Fruit fly (Drosophila melanogaster) whole organism, embryonic: ENCODE results near the gene Zasp66.

Experiments used
- Adf1 ChIP-seq: fragments of 200-800 bp; sonication (Bioruptor generic); IDR thresholded peaks from 2 replicates; pipeline ENCODE4 v1.3.6; 2022; ENCODE audit warnings: missing biosample characterization, missing genetic modification characterization
- Antp ChIP-seq: fragments of 200-800 bp; sonication (Bioruptor generic); optimal IDR thresholded peaks from 3 replicates; lab custom pipeline; 2016; ENCODE audit warnings: missing biosample characterization, missing genetic modification characterization
- Bgb ChIP-seq: fragments of 200-800 bp; sonication (Bioruptor generic); IDR thresholded peaks from 2 replicates; pipeline ENCODE4 v1.3.6; 2022; ENCODE audit warnings: missing biosample characterization, missing genetic modification characterization; ENCODE audit not compliant: partially characterized antibody
- CG10147 ChIP-seq: fragments of 200-800 bp; sonication (Bioruptor generic); optimal IDR thresholded peaks from 2 replicates; lab custom pipeline; 2019; ENCODE audit warnings: missing biosample characterization, mild to moderate bottlenecking, missing genetic modification characterization, moderate library complexity
- CG11696 ChIP-seq: fragments of 200-800 bp; sonication (Bioruptor generic); IDR thresholded peaks from 2 replicates; pipeline ENCODE4 v1.3.6; 2022; ENCODE audit warnings: missing biosample characterization, missing genetic modification characterization
- CG12391 ChIP-seq: fragments of 200-800 bp; sonication (Bioruptor generic); optimal IDR thresholded peaks from 3 replicates; lab custom pipeline; 2018; ENCODE audit warnings: missing biosample characterization, mild to moderate bottlenecking, missing genetic modification characterization, moderate library complexity
- CG12659 ChIP-seq: fragments of 200-800 bp; sonication (Bioruptor generic); optimal IDR thresholded peaks from 3 replicates; lab custom pipeline; 2017; ENCODE audit warnings: mild to moderate bottlenecking, missing biosample characterization, missing genetic modification reagents, missing genetic modification characterization
- CG18476 ChIP-seq: fragments of 200-800 bp; sonication (Bioruptor generic); optimal IDR thresholded peaks from 2 replicates; lab custom pipeline; 2016; ENCODE audit warnings: missing biosample characterization, mild to moderate bottlenecking, missing genetic modification characterization
- CG33557 ChIP-seq: fragments of 200-800 bp; sonication (Bioruptor generic); optimal IDR thresholded peaks from 2 replicates; lab custom pipeline; 2019; ENCODE audit warnings: missing biosample characterization, mild to moderate bottlenecking, missing genetic modification characterization, moderate library complexity
- CG34376 ChIP-seq: fragments of 200-800 bp; sonication (Bioruptor generic); optimal IDR thresholded peaks from 2 replicates; lab custom pipeline; 2018; ENCODE audit warnings: missing biosample characterization, mild to moderate bottlenecking, missing genetic modification characterization
- CG4424 ChIP-seq: fragments of 200-800 bp; sonication (Bioruptor generic); optimal IDR thresholded peaks from 3 replicates; lab custom pipeline; 2016; ENCODE audit warnings: missing biosample characterization, missing genetic modification characterization
- CG4617 ChIP-seq: fragments of 200-800 bp; sonication (Bioruptor generic); optimal IDR thresholded peaks from 3 replicates; lab custom pipeline; 2016; ENCODE audit warnings: missing biosample characterization, missing genetic modification characterization, borderline replicate concordance
- CG5180 ChIP-seq: fragments of 200-800 bp; sonication (Bioruptor generic); optimal IDR thresholded peaks from 3 replicates; lab custom pipeline; 2017; ENCODE audit warnings: missing biosample characterization, missing genetic modification characterization, mild to moderate bottlenecking, moderate library complexity, missing genetic modification reagents
- CG5953 ChIP-seq: fragments of 200-800 bp; sonication (Bioruptor generic); IDR thresholded peaks from 2 replicates; pipeline ENCODE4 v1.3.6; 2022; ENCODE audit warnings: missing biosample characterization, missing genetic modification characterization
- CTCF ChIP-seq: fragments of 200-800 bp; sonication (Bioruptor generic); optimal IDR thresholded peaks from 2 replicates; lab custom pipeline; 2017; ENCODE audit warnings: missing biosample characterization, mild to moderate bottlenecking, missing genetic modification characterization, moderate library complexity
- Eip74EF ChIP-seq, 2 experiments: fragments of 200-800 bp in 1 of 2; fragments of >200 bp in 1 of 2; sonication (Bioruptor generic) in 1 of 2; optimal IDR thresholded peaks; 2 replicates each; lab custom pipeline; 2017 to 2019; ENCODE audit warnings: missing biosample characterization in 2 of 2, missing genetic modification characterization in 2 of 2, mild to moderate bottlenecking in 1 of 2, moderate library complexity in 1 of 2
- Fer2 ChIP-seq: fragments of 200-800 bp; sonication (Bioruptor generic); optimal IDR thresholded peaks from 2 replicates; lab custom pipeline; 2018; ENCODE audit warnings: missing biosample characterization, mild to moderate bottlenecking, missing genetic modification characterization, moderate library complexity
- Fer3 ChIP-seq: fragments of 200-800 bp; sonication (Bioruptor generic); optimal IDR thresholded peaks from 2 replicates; lab custom pipeline; 2018; ENCODE audit warnings: missing biosample characterization, mild to moderate bottlenecking, missing genetic modification characterization, moderate library complexity
- Jarid2 ChIP-seq: fragments of 200-800 bp; sonication (Bioruptor generic); optimal IDR thresholded peaks from 3 replicates; lab custom pipeline; 2017; ENCODE audit warnings: mild to moderate bottlenecking, missing biosample characterization, missing genetic modification reagents, missing genetic modification characterization
- Max ChIP-seq: fragments of 200-800 bp; sonication (Bioruptor generic); optimal IDR thresholded peaks from 2 replicates; lab custom pipeline; 2016; ENCODE audit warnings: missing biosample characterization, mild to moderate bottlenecking, missing genetic modification characterization
- Nf-YA ChIP-seq: fragments of 200-800 bp; sonication (Bioruptor generic); IDR thresholded peaks from 2 replicates; pipeline ENCODE4 v1.3.6; 2022; ENCODE audit warnings: missing biosample characterization, missing genetic modification characterization
- Optix ChIP-seq: fragments of 200-800 bp; sonication (Bioruptor generic); IDR thresholded peaks from 3 replicates; pipeline ENCODE4 v1.3.6; 2022; ENCODE audit warnings: missing biosample characterization, missing genetic modification characterization
- Taf1 ChIP-seq: fragments of 200-800 bp; sonication (Bioruptor generic); IDR thresholded peaks from 2 replicates; pipeline ENCODE4 v1.3.6; 2022; ENCODE audit warnings: missing biosample characterization, missing genetic modification characterization
- YL-1 ChIP-seq: fragments of 200-800 bp; sonication (Bioruptor generic); optimal IDR thresholded peaks from 3 replicates; lab custom pipeline; 2017; ENCODE audit warnings: missing biosample characterization, mild to moderate bottlenecking, missing genetic modification characterization
- ash1 ChIP-seq: fragments of 200-800 bp; sonication (Bioruptor generic); optimal IDR thresholded peaks from 2 replicates; lab custom pipeline; 2018; ENCODE audit warnings: missing biosample characterization, mild to moderate bottlenecking, missing genetic modification characterization
- ato ChIP-seq: fragments of 200-800 bp; sonication (Bioruptor generic); IDR thresholded peaks from 2 replicates; pipeline ENCODE4 v1.3.6; 2022; ENCODE audit warnings: missing biosample characterization, missing genetic modification characterization; ENCODE audit not compliant: partially characterized antibody
- cas ChIP-seq: fragments of 200-800 bp; sonication (Bioruptor generic); IDR thresholded peaks from 2 replicates; pipeline ENCODE4 v1.3.6; 2022; ENCODE audit warnings: missing biosample characterization, missing genetic modification characterization
- corto ChIP-seq: fragments of 200-800 bp; sonication (Bioruptor generic); optimal IDR thresholded peaks from 2 replicates; lab custom pipeline; 2016; ENCODE audit warnings: missing biosample characterization, mild to moderate bottlenecking, missing genetic modification characterization, moderate library complexity
- crp ChIP-seq, 2 experiments: fragments of 200-800 bp; sonication (Bioruptor generic); optimal IDR thresholded peaks; 2 replicates in 1 of 2; 3 replicates in 1 of 2; lab custom pipeline; 2017; ENCODE audit warnings: missing biosample characterization in 2 of 2, missing genetic modification characterization in 2 of 2, mild to moderate bottlenecking in 1 of 2, moderate library complexity in 1 of 2
- dimm ChIP-seq: fragments of 200-800 bp; sonication (Bioruptor generic); IDR thresholded peaks from 2 replicates; pipeline ENCODE4 v1.3.6; 2022; ENCODE audit warnings: missing biosample characterization, missing genetic modification characterization
- dmrt99B ChIP-seq: fragments of 200-800 bp; sonication (Bioruptor generic); optimal IDR thresholded peaks from 2 replicates; lab custom pipeline; 2018; ENCODE audit warnings: missing biosample characterization, mild to moderate bottlenecking, missing genetic modification characterization, moderate library complexity
- fru ChIP-seq: fragments of >200 bp; optimal IDR thresholded peaks from 2 replicates; lab custom pipeline; 2017
- jumu ChIP-seq: fragments of 200-800 bp; sonication (Bioruptor generic); optimal IDR thresholded peaks from 3 replicates; lab custom pipeline; 2016; ENCODE audit warnings: missing biosample characterization, missing genetic modification characterization
- kah ChIP-seq: fragments of 200-800 bp; sonication (Bioruptor generic); optimal IDR thresholded peaks from 2 replicates; lab custom pipeline; 2018; ENCODE audit warnings: missing biosample characterization, mild to moderate bottlenecking, missing genetic modification characterization
- lilli ChIP-seq: fragments of 200-800 bp; sonication (Bioruptor generic); optimal IDR thresholded peaks from 3 replicates; lab custom pipeline; 2016; ENCODE audit warnings: missing biosample characterization, missing genetic modification characterization
- nerfin-1 ChIP-seq: fragments of 200-800 bp; sonication (Bioruptor generic); optimal IDR thresholded peaks from 3 replicates; lab custom pipeline; 2019; ENCODE audit warnings: missing biosample characterization, mild to moderate bottlenecking, missing genetic modification characterization, moderate library complexity
- peb ChIP-seq: fragments of 200-800 bp; sonication (Bioruptor generic); IDR thresholded peaks from 2 replicates; pipeline ENCODE4 v1.3.6; 2022; ENCODE audit warnings: missing biosample characterization, missing genetic modification characterization
- pzg ChIP-seq: fragments of 200-800 bp; sonication (Bioruptor generic); optimal IDR thresholded peaks from 3 replicates; lab custom pipeline; 2018; ENCODE audit warnings: missing biosample characterization, mild to moderate bottlenecking, missing genetic modification characterization, moderate library complexity
- ranshi ChIP-seq: fragments of 200-800 bp; sonication (Bioruptor generic); IDR thresholded peaks from 2 replicates; pipeline ENCODE4 v1.3.6; 2022; ENCODE audit warnings: missing biosample characterization, missing genetic modification characterization
- sd ChIP-seq: fragments of 200-800 bp; sonication (Bioruptor generic); optimal IDR thresholded peaks from 3 replicates; lab custom pipeline; 2018; ENCODE audit warnings: missing biosample characterization, mild to moderate bottlenecking, missing genetic modification characterization, moderate library complexity
- seq ChIP-seq: fragments of 200-800 bp; sonication (Bioruptor generic); IDR thresholded peaks from 2 replicates; pipeline ENCODE4 v1.3.6; 2022; ENCODE audit warnings: missing biosample characterization, missing genetic modification characterization
- sug ChIP-seq: fragments of 200-800 bp; optimal IDR thresholded peaks from 2 replicates; lab custom pipeline; 2019; ENCODE audit warnings: missing biosample characterization, mild to moderate bottlenecking, missing genetic modification characterization, moderate library complexity
- ttk ChIP-seq: fragments of 200-800 bp; sonication (Bioruptor generic); IDR thresholded peaks from 2 replicates; pipeline ENCODE4 v2.1.2; 2022; ENCODE audit warnings: missing biosample characterization, missing genetic modification characterization
- usp ChIP-seq: fragments of >200 bp; optimal IDR thresholded peaks from 2 replicates; lab custom pipeline; 2017; ENCODE audit warnings: missing biosample characterization, missing genetic modification characterization
- wek ChIP-seq: fragments of 200-800 bp; sonication (Bioruptor generic); optimal IDR thresholded peaks from 3 replicates; lab custom pipeline; 2018; ENCODE audit warnings: missing biosample characterization, mild to moderate bottlenecking, missing genetic modification characterization, moderate library complexity

Gene Zasp66

DNA sequence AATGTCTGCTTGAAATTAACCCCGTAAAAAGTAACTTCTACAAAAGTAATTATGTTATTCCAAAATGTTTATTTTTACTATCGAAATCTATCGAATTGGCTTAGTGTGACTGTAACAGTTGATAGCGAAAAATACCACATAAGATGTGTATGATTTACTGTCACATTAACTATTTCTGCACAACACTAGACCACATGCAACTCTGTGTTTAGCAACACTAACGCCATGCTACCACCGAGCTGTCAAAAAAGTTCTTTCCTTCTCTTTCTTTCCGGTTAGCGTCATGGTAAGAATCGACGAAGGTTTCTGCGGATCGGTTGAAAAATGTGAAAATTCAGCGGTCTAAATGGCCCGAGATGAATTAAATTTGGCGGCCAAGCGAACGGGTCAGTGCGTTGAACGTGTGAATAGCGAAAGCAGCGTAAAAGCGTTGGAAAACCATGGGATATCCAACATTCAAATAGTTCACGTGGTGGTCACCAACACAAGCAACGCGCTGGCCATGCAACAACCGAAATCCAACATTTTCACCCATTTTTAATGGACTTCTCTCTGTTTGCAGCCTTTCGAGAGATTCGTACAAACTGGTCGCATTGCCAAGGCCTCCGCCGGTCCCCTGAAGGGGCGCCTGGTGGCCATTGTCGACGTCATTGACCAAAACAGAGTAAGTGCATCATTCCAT is 23.3 kb upstream of the Zasp66 start, which contains the start of the genes Nelf-E and RpL14 (continued):
- peak; percentile 82 for TF ChIP-seq CG5180 (GFP tag; lab: Kevin White, UChicago)
- TF ChIP-seq CG4424 (GFP tag; lab: Kevin White, UChicago), result peak; percentile 92
- TF ChIP-seq, all 482 proteins: peak for 432

DNA sequence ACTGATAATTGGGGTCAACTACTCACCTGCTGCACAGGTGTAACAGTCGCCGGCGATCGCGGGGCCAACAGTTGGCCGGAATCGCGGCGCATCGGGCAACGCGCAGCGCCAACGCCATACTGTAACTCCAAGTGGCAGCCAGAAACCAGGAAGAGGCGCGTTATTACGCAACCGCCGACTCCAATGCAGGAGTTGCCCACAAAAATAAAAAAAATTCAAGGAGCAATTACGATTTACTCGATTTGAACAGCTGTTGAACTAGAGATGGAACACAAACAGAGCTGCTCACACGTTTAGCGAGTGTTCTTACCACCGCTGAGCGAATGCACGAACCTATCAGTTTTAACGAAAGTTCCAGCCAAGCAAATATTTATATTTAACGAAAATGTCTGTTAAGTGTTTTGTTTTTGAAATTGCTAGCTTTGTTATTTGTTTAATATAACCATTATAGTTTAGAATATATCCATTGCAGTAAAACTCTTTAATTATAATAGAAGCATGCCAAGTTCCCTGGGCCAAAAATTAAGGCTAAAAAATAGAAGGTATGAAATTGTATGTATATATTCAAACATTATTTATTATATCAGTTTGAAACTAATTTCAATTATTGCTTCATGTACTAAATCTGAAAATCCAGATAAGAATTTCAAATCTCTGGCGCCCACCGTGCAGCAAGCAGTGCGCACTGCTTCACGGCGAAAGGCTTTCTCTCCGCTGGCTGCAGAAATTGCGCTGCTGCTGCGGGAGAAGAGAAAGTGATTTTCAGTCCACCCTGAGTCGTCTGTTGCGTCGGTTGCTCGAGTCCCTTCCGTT is 20.1 kb upstream of the Zasp66 start, which contains the start of the genes CG5989 and CG6282:
TSS of gene CG5989 (minus strand) at position 270 of the 813 bp plus-strand sequence.
TSS of gene CG6282 (plus strand) at position 778 of the 813 bp plus-strand sequence.
- TF ChIP-seq fru (lab: Kevin White, UChicago) (no peak), sug (peak; percentile 53), usp (GFP tag; lab: Kevin White, UChicago) (no peak), kah (no peak), CG12391 (tag; lab: Kevin White, UChicago) (peak; percentile 65), pzg (GFP tag; lab: Kevin White, UChicago) (peak; percentile 83), CG4617 (GFP tag; lab: Kevin White, UChicago) (peak; percentile 24), CG10147 (GFP tag; lab: Kevin White, UChicago) (peak; percentile 9), wek (GFP tag; lab: Kevin White, UChicago) (no peak), Nf-YA (no peak), Eip74EF (GFP tag; optimal IDR thresholded peaks at IDR 0.05; lab: Kevin White, UChicago) (no peak), Jarid2 (no peak), CG12659 (peak; percentile 54), Fer2 (tag; lab: Kevin White, UChicago) (no peak), Adf1 (GFP tag; lab: Robert Waterston, UW) (0 out of 2 replicates have a peak, but pooled peaks have one; percentile 39), YL-1 (GFP tag; lab: Kevin White, UChicago) (peak; percentile 24), Optix (peak; percentile 34; the same call in 1 of the 3 replicates), nerfin-1 (tag; lab: Kevin White, UChicago) (no peak), dmrt99B (no peak), CG33557 (no peak), cas (GFP tag; lab: Robert Waterston, UW) (no peak), jumu (GFP tag; lab: Kevin White, UChicago) (no peak), corto (GFP tag; lab: Kevin White, UChicago) (no peak), ato (GFP tag; lab: Robert Waterston, UW) (0 out of 2 replicates have a peak, but pooled peaks have one; percentile 32), Taf1 (GFP tag; lab: Robert Waterston, UW) (no peak), CTCF (GFP tag; lab: Kevin White, UChicago) (peak; percentile 58), ranshi (GFP tag; lab: Robert Waterston, UW) (peak; percentile 58), CG11696 (GFP tag; lab: Robert Waterston, UW) (no peak), CG5953 (GFP tag; lab: Robert Waterston, UW) (peak; percentile 34; the same call in 1 of the 2 replicates), peb (no peak), Fer3 (tag; lab: Kevin White, UChicago) (no peak), ttk (GFP tag; lab: Robert Waterston, UW) (peak; percentile 19; the same call in 1 of the 2 replicates), crp (GFP tag; optimal IDR thresholded peaks at IDR 0.05; lab: Kevin White, UChicago) (peak; percentile 89 to 98), lilli (peak; percentile 54), sd (peak; percentile 82), CG34376 (GFP tag; lab: Kevin White, UChicago) (no peak), dimm (GFP tag; lab: Robert Waterston, UW) (no peak), Bgb (GFP tag; lab: Robert Waterston, UW) (peak; percentile 60), Antp (GFP tag; lab: Kevin White, UChicago) (no peak), ash1 (no peak), seq (GFP tag; lab: Robert Waterston, UW) (peak; percentile 33; the same call in 1 of the 2 replicates), CG18476 (GFP tag; lab: Kevin White, UChicago) (peak; percentile 5), Max (peak; percentile 52)
